Fruit fly (Drosophila melanogaster): Measurements from ENCODE around the gene p130CAS.

Gene p130CAS

dm6 chr3L:184251-184650, 31.6 kb downstream of the p130CAS start, which contains the start of the genes CG34140, Mkp and Mtch (continued):
- peak; percentile 55 for TF ChIP-seq luna (GFP tag; optimal IDR thresholded peaks at IDR 0.05)
- TF ChIP-seq CG13287 (GFP tag; IDR thresholded peaks at IDR 0.05; ENCODE audit: partially characterized antibody) = peak; percentile 99
- TF ChIP-seq CG13894 (tag; optimal IDR thresholded peaks at IDR 0.05) = no peak
- TF ChIP-seq onecut (GFP tag; IDR thresholded peaks at IDR 0.05) = no peak
- peak; percentile 78 for TF ChIP-seq CG14441 (GFP tag; IDR thresholded peaks at IDR 0.05)
- TF ChIP-seq CG31441 (GFP tag; IDR thresholded peaks at IDR 0.05) = no peak
- peak; percentile 71 for TF ChIP-seq CG2202 (tag; optimal IDR thresholded peaks at IDR 0.05)
- TF ChIP-seq CG16863 (GFP tag; optimal IDR thresholded peaks at IDR 0.05) = peak; percentile 85
- TF ChIP-seq ato (GFP tag; IDR thresholded peaks at IDR 0.05; ENCODE audit: partially characterized antibody) = peak; percentile 73
- TF ChIP-seq CG7372 (GFP tag; IDR thresholded peaks at IDR 0.05) = peak; percentile 78
- TF ChIP-seq CG1529 (GFP tag; optimal IDR thresholded peaks at IDR 0.05) = no peak
- no peak for TF ChIP-seq CG6254 (GFP tag; optimal IDR thresholded peaks at IDR 0.05)
- peak; percentile 68 for TF ChIP-seq salm (tag; optimal IDR thresholded peaks at IDR 0.05)
- peak; percentile 89 for TF ChIP-seq Antp (GFP tag; optimal IDR thresholded peaks at IDR 0.05)
- TF ChIP-seq exex (tag; optimal IDR thresholded peaks at IDR 0.05) = no peak
- TF ChIP-seq E2f1 (GFP tag; IDR thresholded peaks at IDR 0.05) = peak; percentile 77
- no peak for TF ChIP-seq CG11723 (GFP tag; optimal IDR thresholded peaks at IDR 0.05)
- no peak for TF ChIP-seq CkIIα-i1 (GFP tag; IDR thresholded peaks at IDR 0.05)
- no peak for TF ChIP-seq CG11504 (tag; optimal IDR thresholded peaks at IDR 0.05)
- TF ChIP-seq CG10979 (tag; optimal IDR thresholded peaks at IDR 0.05) = peak; percentile 76
- TF ChIP-seq cad (GFP tag; optimal IDR thresholded peaks at IDR 0.05) = no peak
- peak; percentile 66 for TF ChIP-seq Spps (tag; optimal IDR thresholded peaks at IDR 0.05)
- TF ChIP-seq Blimp-1 (GFP tag; optimal IDR thresholded peaks at IDR 0.05) = no peak
- no peak for TF ChIP-seq CG1603 (tag; optimal IDR thresholded peaks at IDR 0.05)
- peak; percentile 94 for TF ChIP-seq chn (GFP tag; optimal IDR thresholded peaks at IDR 0.05)
- peak; percentile 81 for TF ChIP-seq NfI (GFP tag; optimal IDR thresholded peaks at IDR 0.05)
- peak; percentile 98 for TF ChIP-seq sens (GFP tag)
- TF ChIP-seq Opbp (GFP tag; IDR thresholded peaks at IDR 0.05; ENCODE audit: partially characterized antibody) = peak; percentile 82
- peak; percentile 87 for TF ChIP-seq CG13775 (GFP tag; optimal IDR thresholded peaks at IDR 0.05)
- TF ChIP-seq CG42726 (GFP tag; IDR thresholded peaks at IDR 0.05; ENCODE audit: partially characterized antibody) = 0 out of 2 replicates have a peak, but pooled peaks have one; percentile 59
- peak; percentile 80 for TF ChIP-seq ken (GFP tag; IDR thresholded peaks at IDR 0.05)
- TF ChIP-seq maf-S (GFP tag; optimal IDR thresholded peaks at IDR 0.05) = peak; percentile 89
- TF ChIP-seq pum (GFP tag; optimal IDR thresholded peaks at IDR 0.05) = peak; percentile 89
- TF ChIP-seq lov (optimal IDR thresholded peaks at IDR 0.05) = no peak
- TF ChIP-seq lov (GFP tag; IDR thresholded peaks at IDR 0.05) = peak; percentile 65; the same call in 1 of the 3 replicates
- TF ChIP-seq ssp (GFP tag; IDR thresholded peaks at IDR 0.05) = peak; percentile 71
- no peak for TF ChIP-seq sug (tag; optimal IDR thresholded peaks at IDR 0.05)
- TF ChIP-seq caup (GFP tag; optimal IDR thresholded peaks at IDR 0.05; ENCODE audit: severe bottlenecking) = no peak
- peak; percentile 71 for TF ChIP-seq fd3F (GFP tag; optimal IDR thresholded peaks at IDR 0.05)
- TF ChIP-seq NC2β (GFP tag; optimal IDR thresholded peaks at IDR 0.05) = peak; percentile 82
- peak; percentile 27 for TF ChIP-seq fd102C (GFP tag; optimal IDR thresholded peaks at IDR 0.05)
- TF ChIP-seq Ets97D (GFP tag; optimal IDR thresholded peaks at IDR 0.05) = peak; percentile 86
- TF ChIP-seq Lpt (GFP tag; optimal IDR thresholded peaks at IDR 0.05) = no peak
- TF ChIP-seq CG18476 (GFP tag; optimal IDR thresholded peaks at IDR 0.05) = peak; percentile 86
- TF ChIP-seq ham (GFP tag; IDR thresholded peaks at IDR 0.05) = no peak
- peak; percentile 96 for TF ChIP-seq lilli (GFP tag; optimal IDR thresholded peaks at IDR 0.05)
- TF ChIP-seq fru (optimal IDR thresholded peaks at IDR 0.05) = no peak
- no peak for TF ChIP-seq Vsx1 (GFP tag; optimal IDR thresholded peaks at IDR 0.05)
- peak; percentile 75 for TF ChIP-seq CG8089 (GFP tag; optimal IDR thresholded peaks at IDR 0.05)
- peak; percentile 70 for TF ChIP-seq E2f2 (GFP tag; IDR thresholded peaks at IDR 0.05)
- TF ChIP-seq CG5245 (GFP tag; optimal IDR thresholded peaks at IDR 0.05) = peak; percentile 69
- peak; percentile 74 for TF ChIP-seq trh (GFP tag; optimal IDR thresholded peaks at IDR 0.05)

Measured in whole organism, embryonic.